Worm (Caenorhabditis elegans) whole organism, L2 larva: ENCODE measurements around the gene fbxa-95.

ENCODE experiments used
- C34F6.9 ChIP-seq: fragments of 150-350 bp; optimal IDR thresholded peaks from 2 replicates; lab custom pipeline; 2014; ENCODE audit warnings: missing biosample characterization, missing genetic modification characterization
- F13H6.1 ChIP-seq: sonication (generic microtip); optimal IDR thresholded peaks from 2 replicates; lab custom pipeline; 2016; ENCODE audit warnings: missing genetic modification characterization, missing compliant biosample characterization
- R02D3.7 ChIP-seq: fragments of 150-350 bp; optimal IDR thresholded peaks from 2 replicates; lab custom pipeline; 2014; ENCODE audit warnings: missing biosample characterization, missing genetic modification characterization
- Y55F3AM.14 ChIP-seq: fragments of 200-800 bp; sonication (Bioruptor generic); optimal IDR thresholded peaks from 2 replicates; lab custom pipeline; 2018; ENCODE audit warnings: mild to moderate bottlenecking, missing genetic modification characterization, missing compliant biosample characterization
- ZK546.5 ChIP-seq: sonication (generic microtip); optimal IDR thresholded peaks from 2 replicates; lab custom pipeline; 2017; ENCODE audit warnings: missing biosample characterization, missing genetic modification characterization
- alr-1 ChIP-seq: fragments of 150-350 bp; optimal IDR thresholded peaks from 2 replicates; lab custom pipeline; 2014; ENCODE audit warnings: missing biosample characterization, missing genetic modification characterization
- aly-2 ChIP-seq: fragments of 150-350 bp; optimal IDR thresholded peaks from 2 replicates; lab custom pipeline; 2014; ENCODE audit warnings: missing biosample characterization, missing genetic modification characterization
- ama-1 ChIP-seq: fragments of 150-350 bp; optimal IDR thresholded peaks from 2 replicates; lab custom pipeline; 2018; ENCODE audit warnings: inconsistent platforms
- blmp-1 ChIP-seq: sonication (generic microtip); optimal IDR thresholded peaks from 2 replicates; lab custom pipeline; 2017; ENCODE audit warnings: missing genetic modification characterization, mild to moderate bottlenecking, missing compliant biosample characterization, antibody characterized with exemption, moderate library complexity; ENCODE audit not compliant: insufficient read depth
- ceh-16 ChIP-seq: fragments of 150-350 bp; optimal IDR thresholded peaks from 2 replicates; lab custom pipeline; 2014; ENCODE audit warnings: missing biosample characterization, missing genetic modification characterization
- ceh-82 ChIP-seq: fragments of 150-350 bp; optimal IDR thresholded peaks from 2 replicates; lab custom pipeline; 2014; ENCODE audit warnings: missing biosample characterization, missing genetic modification characterization
- crh-2 ChIP-seq: sonication (generic microtip); optimal IDR thresholded peaks from 2 replicates; lab custom pipeline; 2017; ENCODE audit warnings: missing biosample characterization, missing genetic modification characterization
- dmd-4 ChIP-seq: sonication (generic microtip); optimal IDR thresholded peaks from 2 replicates; lab custom pipeline; 2017; ENCODE audit warnings: missing biosample characterization, missing genetic modification characterization
- egl-27 ChIP-seq: sonication (generic microtip); optimal IDR thresholded peaks from 3 replicates; lab custom pipeline; 2017; ENCODE audit warnings: missing biosample characterization, missing genetic modification reagents, missing genetic modification characterization
- elt-1 ChIP-seq: fragments of 150-350 bp; optimal IDR thresholded peaks from 2 replicates; lab custom pipeline; 2014; ENCODE audit warnings: missing biosample characterization, missing genetic modification characterization
- elt-3 ChIP-seq: sonication (generic microtip); optimal IDR thresholded peaks from 2 replicates; lab custom pipeline; 2017; ENCODE audit warnings: missing biosample characterization, missing genetic modification characterization
- fos-1 ChIP-seq: fragments of 150-350 bp; optimal IDR thresholded peaks from 2 replicates; lab custom pipeline; 2014; ENCODE audit warnings: missing biosample characterization, missing genetic modification characterization
- gmeb-1 ChIP-seq: fragments of 150-350 bp; optimal IDR thresholded peaks from 2 replicates; lab custom pipeline; 2014; ENCODE audit warnings: missing biosample characterization, missing genetic modification characterization
- lin-11 ChIP-seq: fragments of 150-350 bp; sonication (generic microtip); optimal IDR thresholded peaks from 2 replicates; lab custom pipeline; 2014; ENCODE audit warnings: missing biosample characterization, missing genetic modification characterization, inconsistent platforms, mixed read lengths
- lin-13 ChIP-seq: fragments of 150-350 bp; optimal IDR thresholded peaks from 2 replicates; lab custom pipeline; 2014; ENCODE audit warnings: missing biosample characterization, missing genetic modification reagents, missing genetic modification characterization
- lin-39 ChIP-seq: fragments of 150-350 bp; optimal IDR thresholded peaks from 2 replicates; lab custom pipeline; 2014; ENCODE audit warnings: missing biosample characterization, missing genetic modification reagents, missing genetic modification characterization
- mab-5 ChIP-seq: fragments of 150-350 bp; optimal IDR thresholded peaks from 2 replicates; lab custom pipeline; 2014; ENCODE audit warnings: missing biosample characterization, missing genetic modification characterization
- mbf-1 ChIP-seq: sonication (generic microtip); optimal IDR thresholded peaks from 2 replicates; lab custom pipeline; 2017; ENCODE audit warnings: missing biosample characterization, missing genetic modification characterization
- mdl-1 ChIP-seq, 2 experiments: fragments of 150-350 bp in 1 of 2; sonication (generic microtip) in 1 of 2; optimal IDR thresholded peaks; 2 replicates each; lab custom pipeline; 2017; ENCODE audit warnings: missing biosample characterization in 2 of 2, missing genetic modification characterization in 2 of 2
- nhr-10 ChIP-seq: sonication (generic microtip); optimal IDR thresholded peaks from 2 replicates; lab custom pipeline; 2017; ENCODE audit warnings: missing biosample characterization, missing genetic modification characterization
- nhr-11 ChIP-seq: fragments of 150-350 bp; optimal IDR thresholded peaks from 2 replicates; lab custom pipeline; 2014; ENCODE audit warnings: missing biosample characterization, missing genetic modification characterization
- nhr-12 ChIP-seq: fragments of 150-350 bp; optimal IDR thresholded peaks from 2 replicates; lab custom pipeline; 2014; ENCODE audit warnings: missing biosample characterization, missing genetic modification characterization
- nhr-129 ChIP-seq: fragments of 150-350 bp; optimal IDR thresholded peaks from 2 replicates; lab custom pipeline; 2014; ENCODE audit warnings: missing biosample characterization, missing genetic modification characterization
- nhr-21 ChIP-seq: fragments of 150-350 bp; optimal IDR thresholded peaks from 2 replicates; lab custom pipeline; 2014; ENCODE audit warnings: missing biosample characterization, missing genetic modification characterization
- nhr-23 ChIP-seq: fragments of 150-350 bp; optimal IDR thresholded peaks from 2 replicates; lab custom pipeline; 2014; ENCODE audit warnings: missing biosample characterization, missing genetic modification reagents, missing genetic modification characterization
- nhr-237 ChIP-seq: fragments of 150-350 bp; optimal IDR thresholded peaks from 2 replicates; lab custom pipeline; 2014; ENCODE audit warnings: missing biosample characterization, missing genetic modification characterization
- nhr-25 ChIP-seq: fragments of 150-350 bp; sonication (generic microtip); optimal IDR thresholded peaks from 3 replicates; lab custom pipeline; 2014; ENCODE audit warnings: missing biosample characterization, missing genetic modification characterization
- nhr-6 ChIP-seq: fragments of 150-350 bp; optimal IDR thresholded peaks from 2 replicates; lab custom pipeline; 2014; ENCODE audit warnings: missing biosample characterization, missing genetic modification characterization
- nhr-77 ChIP-seq: fragments of 150-350 bp; optimal IDR thresholded peaks from 2 replicates; lab custom pipeline; 2014; ENCODE audit warnings: missing biosample characterization, missing genetic modification characterization
- peb-1 ChIP-seq: fragments of 150-350 bp; optimal IDR thresholded peaks from 2 replicates; lab custom pipeline; 2014; ENCODE audit warnings: missing biosample characterization, missing genetic modification characterization
- sem-4 ChIP-seq: fragments of 150-350 bp; optimal IDR thresholded peaks from 2 replicates; lab custom pipeline; 2014; ENCODE audit warnings: missing biosample characterization, missing genetic modification reagents, missing genetic modification characterization
- skn-1 ChIP-seq: sonication (generic microtip); optimal IDR thresholded peaks from 2 replicates; lab custom pipeline; 2017; ENCODE audit warnings: missing biosample characterization, missing genetic modification characterization
- sma-3 ChIP-seq: sonication (generic microtip); optimal IDR thresholded peaks from 2 replicates; lab custom pipeline; 2016; ENCODE audit warnings: missing genetic modification reagents, missing genetic modification characterization, missing compliant biosample characterization
- sma-9 ChIP-seq, 2 experiments: fragments of 150-350 bp in 1 of 2; sonication (generic microtip) in 1 of 2; optimal IDR thresholded peaks; 2 replicates each; lab custom pipeline; 2014 to 2016; ENCODE audit warnings: missing genetic modification characterization in 2 of 2, mild to moderate bottlenecking in 1 of 2, missing biosample characterization in 1 of 2, missing compliant biosample characterization in 1 of 2, missing genetic modification reagents in 1 of 2, moderate library complexity in 1 of 2
- snpc-4 ChIP-seq: fragments of 150-350 bp; optimal IDR thresholded peaks from 2 replicates; lab custom pipeline; 2014; ENCODE audit warnings: missing biosample characterization, missing genetic modification characterization
- unc-39 ChIP-seq: fragments of 150-350 bp; optimal IDR thresholded peaks from 2 replicates; lab custom pipeline; 2014; ENCODE audit warnings: missing biosample characterization, missing genetic modification characterization
- unc-55 ChIP-seq: fragments of 150-350 bp; sonication (generic microtip); optimal IDR thresholded peaks from 3 replicates; lab custom pipeline; 2014; ENCODE audit warnings: missing biosample characterization, missing genetic modification reagents, missing genetic modification characterization
- unc-62 ChIP-seq: fragments of 150-350 bp; optimal IDR thresholded peaks from 2 replicates; lab custom pipeline; 2014; ENCODE audit warnings: missing biosample characterization, missing genetic modification reagents, missing genetic modification characterization
- zag-1 ChIP-seq: fragments of 150-350 bp; optimal IDR thresholded peaks from 2 replicates; lab custom pipeline; 2014; ENCODE audit warnings: missing biosample characterization, missing genetic modification characterization
- ztf-1 ChIP-seq: fragments of 200-800 bp; sonication (Bioruptor generic); conservative IDR thresholded peaks from 2 replicates; pipeline ENCODE4 v1.3.6; 2022; ENCODE audit warnings: missing genetic modification characterization, missing compliant biosample characterization
- ztf-11 ChIP-seq: sonication (generic microtip); optimal IDR thresholded peaks from 2 replicates; lab custom pipeline; 2017; ENCODE audit warnings: missing biosample characterization, missing genetic modification characterization
- ztf-4 ChIP-seq: fragments of 150-350 bp; optimal IDR thresholded peaks from 2 replicates; lab custom pipeline; 2014; ENCODE audit warnings: missing biosample characterization, missing genetic modification characterization

fbxa-95 gene

ce11 chrV:15567344-15567804 is 3.9 kb upstream of the fbxa-95 start, which contains the start of gene acs-2:
TSS of gene acs-2 (plus strand) at chrV:15567394.
- TF ChIP-seq ztf-11: no peak
- no peak for TF ChIP-seq sem-4 (tag; lab: Kevin White, UChicago)
- TF ChIP-seq skn-1 (tag; lab: Kevin White, UChicago): no peak
- no peak for TF ChIP-seq ceh-82
- no peak for TF ChIP-seq nhr-25 (tag; lab: Kevin White, UChicago)
- TF ChIP-seq Y55F3AM.14 (GFP tag; lab: Kevin White, UChicago): no peak
- no peak for TF ChIP-seq F13H6.1 (tag; lab: Kevin White, UChicago)
- TF ChIP-seq snpc-4 (tag; lab: Kevin White, UChicago): no peak
- TF ChIP-seq aly-2 (tag; lab: Kevin White, UChicago): no peak
- TF ChIP-seq ceh-16 (tag; lab: Kevin White, UChicago): no peak
- no peak for TF ChIP-seq zag-1 (tag; lab: Kevin White, UChicago)
- TF ChIP-seq R02D3.7 (tag; lab: Kevin White, UChicago): no peak

ce11 chrV:15568381-15568780 is 2.9 kb upstream of the fbxa-95 start:
- no peak for TF ChIP-seq ztf-1 (GFP tag; lab: Robert Waterston, UW)
- peak; percentile 69 for TF ChIP-seq ama-1 (lab: Kevin White, UChicago)

- TF ChIP-seq ZK546.5 (tag; lab: Kevin White, UChicago) (no peak), F13H6.1 (tag; lab: Kevin White, UChicago) (peak; percentile 37), nhr-10 (no peak), nhr-25 (tag; lab: Kevin White, UChicago) (peak; percentile 40), gmeb-1 (tag; lab: Kevin White, UChicago) (peak; percentile 93), nhr-77 (no peak), elt-3 (tag; lab: Kevin White, UChicago) (no peak), aly-2 (tag; lab: Kevin White, UChicago) (no peak), alr-1 (tag; lab: Kevin White, UChicago) (no peak), nhr-12 (tag; lab: Kevin White, UChicago) (no peak), unc-62 (GFP tag; lab: Kevin White, UChicago) (no peak), nhr-21 (tag; lab: Kevin White, UChicago) (peak; percentile 40), nhr-23 (tag; lab: Kevin White, UChicago) (no peak), fos-1 (tag; lab: Kevin White, UChicago) (peak; percentile 27), blmp-1 (no peak), sem-4 (tag; lab: Kevin White, UChicago) (no peak), mbf-1 (no peak), nhr-129 (peak; percentile 77), mab-5 (tag; lab: Kevin White, UChicago) (no peak), snpc-4 (tag; lab: Kevin White, UChicago) (peak; percentile 22), ceh-16 (tag; lab: Kevin White, UChicago) (peak; percentile 25), unc-39 (tag; lab: Kevin White, UChicago) (no peak), unc-55 (peak; percentile 88), ztf-11 (no peak), lin-39 (no peak), mdl-1 (tag; optimal IDR thresholded peaks at IDR 0.05; lab: Kevin White, UChicago) (no peak), ceh-82 (no peak), Y55F3AM.14 (GFP tag; lab: Kevin White, UChicago) (no peak), zag-1 (tag; lab: Kevin White, UChicago) (no peak), C34F6.9 (peak; percentile 66), ztf-4 (tag; lab: Kevin White, UChicago) (no peak), elt-1 (tag; lab: Kevin White, UChicago) (no peak), sma-3 (peak; percentile 39), nhr-6 (tag; lab: Kevin White, UChicago) (peak; percentile 36), sma-9 (GFP tag; optimal IDR thresholded peaks at IDR 0.05; lab: Kevin White, UChicago) (peak; percentile 44), sma-9 (tag; optimal IDR thresholded peaks at IDR 0.05; lab: Kevin White, UChicago) (no peak), lin-13 (GFP tag; lab: Kevin White, UChicago) (peak; percentile 26), nhr-237 (no peak), dmd-4 (no peak), peb-1 (tag; lab: Kevin White, UChicago) (no peak), skn-1 (tag; lab: Kevin White, UChicago) (no peak), lin-11 (tag; lab: Kevin White, UChicago) (no peak), ztf-1 (GFP tag; lab: Robert Waterston, UW) (no peak), nhr-11 (tag; lab: Kevin White, UChicago) (no peak), R02D3.7 (tag; lab: Kevin White, UChicago) (peak; percentile 84), crh-2 (peak; percentile 61), egl-27 (tag; lab: Kevin White, UChicago) (no peak), ama-1 (lab: Kevin White, UChicago) (peak; percentile 95)
These were observed 1.4 kb upstream of the fbxa-95 start, which contains the start of gene lsm-5 for ce11 chrV:15569702-15570430. TSS of gene lsm-5 (plus strand) at chrV:15570380.
